Worm (Caenorhabditis elegans) whole organism, L4 larva: Measurements from ENCODE around the gene ZK218.3.

Experiments used
- ceh-82 ChIP-seq: sonication (generic microtip); optimal IDR thresholded peaks from 2 replicates; lab custom pipeline; 2017; ENCODE audit warnings: missing biosample characterization, missing genetic modification characterization
- egl-27 ChIP-seq: sonication (generic microtip); optimal IDR thresholded peaks from 3 replicates; lab custom pipeline; 2017; ENCODE audit warnings: missing biosample characterization, missing genetic modification reagents, missing genetic modification characterization
- lin-13 ChIP-seq: fragments of 150-350 bp; optimal IDR thresholded peaks from 2 replicates; lab custom pipeline; 2014; ENCODE audit warnings: missing biosample characterization, missing genetic modification reagents, missing genetic modification characterization
- lin-15B ChIP-seq: fragments of 150-350 bp; sonication (generic microtip); optimal IDR thresholded peaks from 3 replicates; lab custom pipeline; 2014; ENCODE audit warnings: missing biosample characterization, missing genetic modification characterization
- madf-9 ChIP-seq: fragments of 200-800 bp; sonication (Bioruptor generic); conservative IDR thresholded peaks from 2 replicates; pipeline ENCODE4 v1.3.6; 2022; ENCODE audit warnings: missing genetic modification reagents, missing genetic modification characterization, missing compliant biosample characterization
- nhr-237 ChIP-seq: sonication (generic microtip); optimal IDR thresholded peaks from 2 replicates; lab custom pipeline; 2017; ENCODE audit warnings: missing biosample characterization, missing genetic modification characterization
- snpc-4 ChIP-seq: fragments of 150-350 bp; optimal IDR thresholded peaks from 2 replicates; lab custom pipeline; 2014; ENCODE audit warnings: missing biosample characterization, missing genetic modification characterization
- zag-1 ChIP-seq: fragments of 150-350 bp; optimal IDR thresholded peaks from 2 replicates; lab custom pipeline; 2014; ENCODE audit warnings: missing biosample characterization, missing genetic modification characterization

ce11 chrV:17092262-17092661 lies 6.3 kb downstream of the ZK218.3 start, which contains the start of gene ZK218.1:
- TF ChIP-seq nhr-237 (tag; lab: Kevin White, UChicago): no peak
- no peak for TF ChIP-seq lin-15B (tag; lab: Kevin White, UChicago)
- no peak for TF ChIP-seq snpc-4 (tag; lab: Kevin White, UChicago)
- TF ChIP-seq zag-1 (tag; lab: Kevin White, UChicago): no peak
- no peak for TF ChIP-seq madf-9 (GFP tag; lab: Robert Waterston, UW)
- no peak for TF ChIP-seq ceh-82
- TF ChIP-seq egl-27 (tag; lab: Kevin White, UChicago): no peak
- no peak for TF ChIP-seq lin-13
